Worm (Caenorhabditis elegans) whole organism, L4 larva: ENCODE data around the gene ZK381.2.

Experiments used
- F10B5.3 ChIP-seq: sonication (generic microtip); optimal IDR thresholded peaks from 2 replicates; lab custom pipeline; 2016; ENCODE audit warnings: mild to moderate bottlenecking, missing genetic modification characterization, missing compliant biosample characterization
- F26F4.8 ChIP-seq: fragments of 200-800 bp; sonication (Bioruptor generic); conservative IDR thresholded peaks from 2 replicates; pipeline ENCODE4 v1.3.6; 2022; ENCODE audit warnings: missing genetic modification characterization, missing compliant biosample characterization
- F44E2.7 ChIP-seq: fragments of 200-800 bp; sonication (Bioruptor generic); IDR thresholded peaks from 2 replicates; pipeline ENCODE4 v2.1.2; 2022; ENCODE audit warnings: missing genetic modification characterization, missing compliant biosample characterization
- R02D3.7 ChIP-seq: fragments of 150-350 bp; sonication (generic microtip); optimal IDR thresholded peaks from 3 replicates; lab custom pipeline; 2014; ENCODE audit warnings: missing biosample characterization, missing genetic modification characterization
- T20F7.1 ChIP-seq: fragments of 200-800 bp; sonication (Bioruptor generic); optimal IDR thresholded peaks from 2 replicates; lab custom pipeline; 2018; ENCODE audit warnings: mild to moderate bottlenecking, missing genetic modification characterization, missing compliant biosample characterization
- ZK337.2 ChIP-seq: fragments of 200-800 bp; sonication (Bioruptor generic); IDR thresholded peaks from 2 replicates; pipeline ENCODE4 v1.3.6; 2022; ENCODE audit warnings: missing genetic modification reagents, missing genetic modification characterization, missing compliant biosample characterization
- aly-2 ChIP-seq: sonication (generic microtip); optimal IDR thresholded peaks from 2 replicates; lab custom pipeline; 2018; ENCODE audit warnings: missing biosample characterization, missing genetic modification characterization
- arid-1 ChIP-seq: fragments of 200-800 bp; sonication (Bioruptor generic); conservative IDR thresholded peaks from 2 replicates; pipeline ENCODE4 v1.3.6; 2022; ENCODE audit warnings: missing genetic modification reagents, missing genetic modification characterization, missing compliant biosample characterization
- ceh-28 ChIP-seq: fragments of 150-350 bp; optimal IDR thresholded peaks from 2 replicates; lab custom pipeline; 2014; ENCODE audit warnings: missing biosample characterization, missing genetic modification reagents, missing genetic modification characterization
- ceh-32 ChIP-seq: sonication (generic microtip); optimal IDR thresholded peaks from 2 replicates; lab custom pipeline; 2016; ENCODE audit warnings: mild to moderate bottlenecking, missing genetic modification characterization, missing compliant biosample characterization; ENCODE audit not compliant: poor library complexity
- ceh-62 ChIP-seq: sonication (generic microtip); optimal IDR thresholded peaks from 2 replicates; lab custom pipeline; 2017; ENCODE audit warnings: missing biosample characterization, missing genetic modification characterization
- ceh-82 ChIP-seq: sonication (generic microtip); optimal IDR thresholded peaks from 2 replicates; lab custom pipeline; 2017; ENCODE audit warnings: missing biosample characterization, missing genetic modification characterization
- ces-1 ChIP-seq: fragments of 150-350 bp; sonication (generic microtip); optimal IDR thresholded peaks from 4 replicates; lab custom pipeline; 2014; ENCODE audit warnings: missing biosample characterization, missing genetic modification reagents, missing genetic modification characterization
- ctbp-1 ChIP-seq: fragments of 200-800 bp; sonication (Bioruptor generic); IDR thresholded peaks from 2 replicates; pipeline ENCODE4 v1.3.6; 2022; ENCODE audit warnings: missing genetic modification reagents, missing genetic modification characterization, missing compliant biosample characterization
- daf-16 ChIP-seq, 3 experiments: sonication (generic microtip); optimal IDR thresholded peaks; 2 replicates each; lab custom pipeline; 2016 to 2017; ENCODE audit warnings: missing genetic modification characterization in 3 of 3, missing genetic modification reagents in 3 of 3, mild to moderate bottlenecking in 2 of 3, missing compliant biosample characterization in 2 of 3, missing biosample characterization in 1 of 3, moderate library complexity in 1 of 3
- daf-19 ChIP-seq: fragments of 200-800 bp; sonication (Bioruptor generic); conservative IDR thresholded peaks from 2 replicates; pipeline ENCODE4 v1.3.6; 2022; ENCODE audit warnings: missing genetic modification characterization, missing compliant biosample characterization
- daf-8 ChIP-seq: fragments of 200-800 bp; sonication (Bioruptor generic); IDR thresholded peaks from 2 replicates; pipeline ENCODE4 v1.3.6; 2022; ENCODE audit warnings: missing genetic modification characterization, missing compliant biosample characterization
- dmd-9 ChIP-seq: fragments of 200-800 bp; sonication (Bioruptor generic); IDR thresholded peaks from 2 replicates; pipeline ENCODE4 v1.3.6; 2022; ENCODE audit warnings: missing genetic modification reagents, missing genetic modification characterization, missing compliant biosample characterization
- egl-43 ChIP-seq: fragments of 200-800 bp; sonication (Bioruptor generic); IDR thresholded peaks from 2 replicates; pipeline ENCODE4 v1.3.6; 2022; ENCODE audit warnings: missing genetic modification reagents, missing genetic modification characterization, missing compliant biosample characterization
- fos-1 ChIP-seq: fragments of 150-350 bp; optimal IDR thresholded peaks from 2 replicates; lab custom pipeline; 2014; ENCODE audit warnings: missing biosample characterization, missing genetic modification characterization
- gei-8 ChIP-seq: fragments of 200-800 bp; sonication (Bioruptor generic); optimal IDR thresholded peaks from 2 replicates; lab custom pipeline; 2018; ENCODE audit warnings: mild to moderate bottlenecking, missing genetic modification characterization, missing compliant biosample characterization
- hlh-11 ChIP-seq: fragments of 200-800 bp; sonication (Bioruptor generic); optimal IDR thresholded peaks from 2 replicates; lab custom pipeline; 2018; ENCODE audit warnings: mild to moderate bottlenecking, missing genetic modification characterization, missing compliant biosample characterization
- jun-1 ChIP-seq: fragments of 150-350 bp; optimal IDR thresholded peaks from 2 replicates; lab custom pipeline; 2014; ENCODE audit warnings: missing biosample characterization, missing genetic modification reagents, missing genetic modification characterization
- lin-39 ChIP-seq: fragments of 150-350 bp; optimal IDR thresholded peaks from 2 replicates; lab custom pipeline; 2014; ENCODE audit warnings: missing biosample characterization, missing genetic modification reagents, missing genetic modification characterization
- mdl-1 ChIP-seq, 2 experiments: fragments of 150-350 bp in 1 of 2; sonication (generic microtip) in 1 of 2; optimal IDR thresholded peaks; 2 replicates each; lab custom pipeline; 2014 to 2017; ENCODE audit warnings: missing biosample characterization in 2 of 2, missing genetic modification characterization in 2 of 2
- mep-1 ChIP-seq: fragments of 150-350 bp; sonication (generic microtip); optimal IDR thresholded peaks from 3 replicates; lab custom pipeline; 2014; ENCODE audit warnings: missing biosample characterization, missing genetic modification characterization
- mes-2 ChIP-seq: sonication (generic microtip); optimal IDR thresholded peaks from 2 replicates; lab custom pipeline; 2016; ENCODE audit warnings: missing genotype, mild to moderate bottlenecking, missing genetic modification characterization, missing compliant biosample characterization; ENCODE audit not compliant: poor library complexity, severe bottlenecking
- nhr-10 ChIP-seq: fragments of 150-350 bp; optimal IDR thresholded peaks from 2 replicates; lab custom pipeline; 2014; ENCODE audit warnings: missing biosample characterization, missing genetic modification characterization
- nhr-237 ChIP-seq: sonication (generic microtip); optimal IDR thresholded peaks from 2 replicates; lab custom pipeline; 2017; ENCODE audit warnings: missing biosample characterization, missing genetic modification characterization
- nhr-76 ChIP-seq: fragments of 150-350 bp; optimal IDR thresholded peaks from 2 replicates; lab custom pipeline; 2014; ENCODE audit warnings: missing biosample characterization, missing genetic modification characterization
- rbr-2 ChIP-seq: sonication (generic microtip); optimal IDR thresholded peaks from 2 replicates; lab custom pipeline; 2016; ENCODE audit warnings: missing genotype, missing genetic modification characterization, missing compliant biosample characterization
- saeg-2 ChIP-seq: fragments of 200-800 bp; sonication (Bioruptor generic); IDR thresholded peaks from 2 replicates; pipeline ENCODE4 v1.3.6; 2022; ENCODE audit warnings: missing genetic modification reagents, missing genetic modification characterization, missing compliant biosample characterization
- sdz-12 ChIP-seq: fragments of 200-800 bp; sonication (Bioruptor generic); optimal IDR thresholded peaks from 2 replicates; lab custom pipeline; 2018; ENCODE audit warnings: mild to moderate bottlenecking, missing genetic modification characterization, missing compliant biosample characterization
- spr-1 ChIP-seq: sonication (generic microtip); optimal IDR thresholded peaks from 2 replicates; lab custom pipeline; 2016; ENCODE audit warnings: mild to moderate bottlenecking, missing genetic modification characterization, missing compliant biosample characterization
- tag-97 ChIP-seq: fragments of 200-800 bp; sonication (Bioruptor generic); IDR thresholded peaks from 2 replicates; pipeline ENCODE4 v1.3.6; 2022; ENCODE audit warnings: missing genetic modification characterization, missing compliant biosample characterization
- tra-1 ChIP-seq: fragments of 200-800 bp; sonication (Bioruptor generic); IDR thresholded peaks from 2 replicates; pipeline ENCODE4 v1.3.6; 2022; ENCODE audit warnings: missing genetic modification reagents, missing genetic modification characterization, missing compliant biosample characterization
- unc-130 ChIP-seq: sonication (generic microtip); optimal IDR thresholded peaks from 2 replicates; lab custom pipeline; 2016; ENCODE audit warnings: missing genetic modification reagents, missing genetic modification characterization, missing compliant biosample characterization
- unc-39 ChIP-seq: sonication (generic microtip); optimal IDR thresholded peaks from 2 replicates; lab custom pipeline; 2017; ENCODE audit warnings: missing biosample characterization, missing genetic modification characterization
- zag-1 ChIP-seq: fragments of 150-350 bp; optimal IDR thresholded peaks from 2 replicates; lab custom pipeline; 2014; ENCODE audit warnings: missing biosample characterization, missing genetic modification characterization

ZK381.2 gene

ce11 chrIV:6919318-6919717 lies 46.0 kb upstream of the ZK381.2 start, which contains the start of gene ruvb-2 (continued):
- TF ChIP-seq sdz-12 (GFP tag; lab: Kevin White, UChicago), result no peak
- TF ChIP-seq fos-1 (tag; lab: Kevin White, UChicago), result no peak
- peak; percentile 52; the same call in 1 of the 2 replicates for TF ChIP-seq arid-1
- TF ChIP-seq nhr-237 (tag; lab: Kevin White, UChicago), result no peak
- no peak for TF ChIP-seq daf-19
- peak in 1 of 2 experiments; percentile 14 for TF ChIP-seq daf-16 (GFP tag; optimal IDR thresholded peaks at IDR 0.05; lab: Kevin White, UChicago)
- peak; percentile 48 for TF ChIP-seq daf-16 (tag; optimal IDR thresholded peaks at IDR 0.05; lab: Kevin White, UChicago)
- no peak for TF ChIP-seq ceh-82 (tag; lab: Kevin White, UChicago)
- 0 out of 2 replicates have a peak, but pooled peaks have one; percentile 11 for TF ChIP-seq dmd-9 (GFP tag; lab: Robert Waterston, UW)
- peak; percentile 3 for TF ChIP-seq unc-130 (GFP tag; lab: Kevin White, UChicago)
- no peak for TF ChIP-seq saeg-2 (GFP tag; lab: Robert Waterston, UW)
- no peak for TF ChIP-seq aly-2
- no peak for TF ChIP-seq zag-1
- TF ChIP-seq tag-97 (GFP tag; lab: Robert Waterston, UW), result no peak
- peak; percentile 38 for TF ChIP-seq spr-1 (tag; lab: Kevin White, UChicago)

DNA sequence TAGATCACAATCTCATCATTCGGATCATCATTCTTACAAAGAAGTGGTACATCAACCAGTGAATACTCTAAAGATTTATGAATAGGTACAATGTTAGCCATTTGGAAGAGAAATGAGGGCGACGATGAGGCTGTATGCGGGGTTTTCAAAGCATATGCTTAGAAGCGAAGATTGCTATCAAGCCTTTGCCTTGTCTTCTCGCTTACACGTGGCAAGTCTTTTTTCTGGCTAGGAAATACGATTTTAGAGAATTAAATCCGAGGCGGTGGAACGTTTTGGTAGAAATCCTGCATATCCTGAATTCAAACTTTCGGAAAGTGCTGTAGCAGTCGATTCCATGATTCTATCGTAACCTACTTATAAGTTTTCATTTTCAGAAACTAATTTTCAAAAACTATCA lies 45.2 kb upstream of the ZK381.2 start, which contains the start of gene T22D1.18:
TSS of gene T22D1.18 (minus strand) at position 101 of the 400 bp plus-strand sequence.
- TF ChIP-seq ceh-32 (tag; lab: Kevin White, UChicago) (no peak), tra-1 (0 out of 2 replicates have a peak, but pooled peaks have one; percentile 8), F26F4.8 (GFP tag; lab: Robert Waterston, UW) (no peak), daf-8 (GFP tag; lab: Robert Waterston, UW) (no peak)

DNA sequence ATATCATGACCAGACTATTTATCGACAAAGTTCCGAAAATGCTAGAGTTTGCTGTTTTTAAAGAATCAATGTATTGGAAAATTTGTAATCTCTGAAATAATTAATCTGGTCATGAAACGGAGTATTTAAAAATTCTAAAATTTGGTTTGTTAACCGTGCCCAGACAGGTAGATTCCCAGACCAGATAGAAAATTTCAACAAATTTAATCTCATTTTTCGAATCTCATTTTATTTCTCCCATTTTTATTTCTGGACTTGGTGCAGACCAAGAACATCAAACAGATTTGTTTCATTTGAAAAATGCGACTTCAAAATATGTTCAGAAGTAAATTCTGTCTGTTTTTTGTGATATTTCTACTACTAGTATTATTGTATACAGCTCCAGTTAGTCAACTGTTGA lies 42.2 kb upstream of the ZK381.2 start, which contains the start of gene T22D1.1:
TSS of gene T22D1.1 (plus strand) at position 301 of the 400 bp plus-strand sequence.
- TF ChIP-seq R02D3.7 (tag; lab: Kevin White, UChicago), result no peak
- no peak for TF ChIP-seq gei-8 (GFP tag; lab: Kevin White, UChicago)
- TF ChIP-seq F10B5.3 (tag; lab: Kevin White, UChicago), result no peak
- no peak for TF ChIP-seq F44E2.7
- no peak for TF ChIP-seq T20F7.1 (GFP tag; lab: Kevin White, UChicago)
- TF ChIP-seq mes-2 (tag; lab: Kevin White, UChicago), result no peak
- TF ChIP-seq mdl-1 (tag; optimal IDR thresholded peaks at IDR 0.05; lab: Kevin White, UChicago), result no peak
- no peak for TF ChIP-seq unc-39 (tag; lab: Kevin White, UChicago)
- no peak for TF ChIP-seq ces-1 (GFP tag; lab: Kevin White, UChicago)
- no peak for TF ChIP-seq nhr-76 (tag; lab: Kevin White, UChicago)
- no peak for TF ChIP-seq lin-39 (tag; lab: Kevin White, UChicago)
- no peak for TF ChIP-seq nhr-10
- TF ChIP-seq ceh-62 (tag; lab: Kevin White, UChicago), result no peak
- no peak for TF ChIP-seq ZK337.2 (GFP tag; lab: Robert Waterston, UW)
- TF ChIP-seq jun-1, result no peak
- no peak for TF ChIP-seq F26F4.8 (GFP tag; lab: Robert Waterston, UW)
- TF ChIP-seq mep-1 (tag; lab: Kevin White, UChicago), result no peak
- no peak for TF ChIP-seq egl-43 (GFP tag; lab: Robert Waterston, UW)
- TF ChIP-seq rbr-2 (tag; lab: Kevin White, UChicago), result no peak

ce11 chrIV:6925520-6925919 lies 39.8 kb upstream of the ZK381.2 start:
- TF ChIP-seq ceh-28 (tag; lab: Kevin White, UChicago) (no peak), ctbp-1 (GFP tag; lab: Robert Waterston, UW) (no peak), daf-19 (no peak), spr-1 (tag; lab: Kevin White, UChicago) (no peak), hlh-11 (tag; lab: Kevin White, UChicago) (no peak), F10B5.3 (tag; lab: Kevin White, UChicago) (no peak)
